Fruit fly (Drosophila melanogaster) whole organism, embryonic: ENCODE measurements around the gene klu.

Source experiments
- Awh ChIP-seq: fragments of 200-800 bp; sonication (Bioruptor generic); IDR thresholded peaks from 2 replicates; pipeline ENCODE4, ENCODE4 v1.3.6; 2022; ENCODE audit warnings: missing biosample characterization, missing genetic modification characterization
- CG10321 ChIP-seq: fragments of 200-800 bp; sonication (Bioruptor generic); IDR thresholded peaks from 2 replicates; pipeline ENCODE4 v1.3.6; 2022; ENCODE audit warnings: missing biosample characterization, missing genetic modification characterization
- CG12071 ChIP-seq: fragments of 200-800 bp; sonication (Bioruptor generic); optimal IDR thresholded peaks from 3 replicates; lab custom pipeline; 2018; ENCODE audit warnings: missing biosample characterization, mild to moderate bottlenecking, missing genetic modification characterization
- CG12299 ChIP-seq: fragments of 200-800 bp; sonication (Bioruptor generic); optimal IDR thresholded peaks from 2 replicates; lab custom pipeline; 2018; ENCODE audit warnings: missing biosample characterization, mild to moderate bottlenecking, missing genetic modification characterization
- CG12769 ChIP-seq: fragments of 200-800 bp; sonication (Bioruptor generic); optimal IDR thresholded peaks from 2 replicates; lab custom pipeline; 2019; ENCODE audit warnings: missing biosample characterization, mild to moderate bottlenecking, missing genetic modification characterization, moderate library complexity
- CG13894 ChIP-seq: fragments of 200-800 bp; sonication (Bioruptor generic); optimal IDR thresholded peaks from 3 replicates; lab custom pipeline; 2018; ENCODE audit warnings: missing biosample characterization, mild to moderate bottlenecking, missing genetic modification characterization, moderate library complexity
- CG14710 ChIP-seq: fragments of 200-800 bp; sonication (Bioruptor generic); optimal IDR thresholded peaks from 3 replicates; lab custom pipeline; 2019; ENCODE audit warnings: missing biosample characterization, mild to moderate bottlenecking, missing genetic modification characterization, moderate library complexity
- CG1647 ChIP-seq: fragments of 200-800 bp; sonication (Bioruptor generic); optimal IDR thresholded peaks from 3 replicates; lab custom pipeline; 2016; ENCODE audit warnings: missing biosample characterization, missing genetic modification characterization
- CG1832 ChIP-seq: fragments of 200-800 bp; sonication (Bioruptor generic); optimal IDR thresholded peaks from 2 replicates; lab custom pipeline; 2017; ENCODE audit warnings: missing biosample characterization, mild to moderate bottlenecking, missing genetic modification characterization, inconsistent platforms
- CG18764 ChIP-seq: fragments of 200-800 bp; sonication (Bioruptor generic); optimal IDR thresholded peaks from 3 replicates; lab custom pipeline; 2016; ENCODE audit warnings: missing biosample characterization, missing genetic modification characterization
- CG2199 ChIP-seq: fragments of 200-800 bp; sonication (Bioruptor generic); IDR thresholded peaks from 3 replicates; pipeline ENCODE4 v1.3.6; 2022; ENCODE audit warnings: missing biosample characterization, missing genetic modification characterization
- CG32767 ChIP-seq: fragments of 200-800 bp; sonication (Bioruptor generic); IDR thresholded peaks from 2 replicates; pipeline ENCODE4 v1.3.6; 2022; ENCODE audit warnings: missing biosample characterization, missing genetic modification characterization
- CG4360 ChIP-seq: fragments of 200-800 bp; sonication (Bioruptor generic); IDR thresholded peaks from 2 replicates; pipeline ENCODE4 v1.3.6; 2022; ENCODE audit warnings: missing biosample characterization, missing genetic modification characterization
- CG4404 ChIP-seq: fragments of 200-800 bp; sonication (Bioruptor generic); IDR thresholded peaks from 2 replicates; pipeline ENCODE4 v1.3.6; 2022; ENCODE audit warnings: missing biosample characterization, missing genetic modification characterization
- CG5245 ChIP-seq: fragments of 200-800 bp; sonication (Bioruptor generic); optimal IDR thresholded peaks from 3 replicates; lab custom pipeline; 2016; ENCODE audit warnings: missing biosample characterization, missing genetic modification characterization
- CG6765 ChIP-seq: fragments of 200-800 bp; sonication (Bioruptor generic); optimal IDR thresholded peaks from 3 replicates; lab custom pipeline; 2017; ENCODE audit warnings: missing biosample characterization, mild to moderate bottlenecking, missing genetic modification characterization
- CG6854 ChIP-seq: fragments of 200-800 bp; sonication (Bioruptor generic); optimal IDR thresholded peaks from 3 replicates; lab custom pipeline; 2017; ENCODE audit warnings: missing biosample characterization, mild to moderate bottlenecking, missing genetic modification characterization
- CG7839 ChIP-seq: fragments of 200-800 bp; sonication (Bioruptor generic); optimal IDR thresholded peaks from 3 replicates; lab custom pipeline; 2018; ENCODE audit warnings: missing biosample characterization, mild to moderate bottlenecking, missing genetic modification characterization, moderate library complexity
- D19A ChIP-seq: fragments of 200-800 bp; optimal IDR thresholded peaks from 3 replicates; lab custom pipeline; 2019; ENCODE audit warnings: missing biosample characterization, mild to moderate bottlenecking, missing genetic modification characterization, moderate library complexity
- Ets65A ChIP-seq: fragments of 200-800 bp; sonication (Bioruptor generic); peaks from one replicate; lab custom pipeline; 2016; ENCODE audit warnings: missing biosample characterization, missing genetic modification characterization
- Fer2 ChIP-seq: fragments of 200-800 bp; sonication (Bioruptor generic); optimal IDR thresholded peaks from 2 replicates; lab custom pipeline; 2018; ENCODE audit warnings: missing biosample characterization, mild to moderate bottlenecking, missing genetic modification characterization, moderate library complexity
- Lim3 ChIP-seq: fragments of 200-800 bp; sonication (Bioruptor generic); IDR thresholded peaks from 2 replicates; pipeline ENCODE4 v1.3.6; 2022; ENCODE audit warnings: missing biosample characterization, missing genetic modification characterization
- Med ChIP-seq: fragments of 200-800 bp; sonication (Bioruptor generic); peaks from one replicate; lab custom pipeline; 2016; ENCODE audit warnings: missing biosample characterization, missing genetic modification characterization, mild to moderate bottlenecking, inconsistent platforms, moderate library complexity
- NFAT ChIP-seq: fragments of 200-800 bp; sonication (Bioruptor generic); IDR thresholded peaks from 2 replicates; pipeline ENCODE4 v1.3.6; 2022; ENCODE audit warnings: missing biosample characterization, missing genetic modification characterization
- Nf-YB ChIP-seq: fragments of 200-800 bp; sonication (Bioruptor generic); optimal IDR thresholded peaks from 3 replicates; lab custom pipeline; 2019; ENCODE audit warnings: missing biosample characterization, mild to moderate bottlenecking, missing genetic modification characterization, moderate library complexity
- Nf-YC ChIP-seq: fragments of 200-800 bp; optimal IDR thresholded peaks from 3 replicates; lab custom pipeline; 2019; ENCODE audit warnings: missing biosample characterization, mild to moderate bottlenecking, missing genetic modification characterization, moderate library complexity
- Spps ChIP-seq: fragments of 200-800 bp; sonication (Bioruptor generic); optimal IDR thresholded peaks from 2 replicates; lab custom pipeline; 2018; ENCODE audit warnings: missing biosample characterization, mild to moderate bottlenecking, missing genetic modification characterization
- Stat92E ChIP-seq, 3 experiments: fragments of >200 bp in 2 of 3; fragments of 200-800 bp in 1 of 3; sonication (Bioruptor generic) in 1 of 3; optimal IDR thresholded peaks; 2 replicates each; lab custom pipeline; 2017 to 2019; ENCODE audit warnings: missing biosample characterization in 3 of 3, missing genetic modification characterization in 3 of 3, mild to moderate bottlenecking in 1 of 3, moderate library complexity in 1 of 3
- TFAM ChIP-seq: fragments of 200-800 bp; sonication (Bioruptor generic); optimal IDR thresholded peaks from 2 replicates; lab custom pipeline; 2017; ENCODE audit warnings: missing biosample characterization, missing genetic modification characterization, inconsistent platforms
- abd-A ChIP-seq: fragments of 200-800 bp; sonication (Bioruptor generic); optimal IDR thresholded peaks from 3 replicates; lab custom pipeline; 2019; ENCODE audit warnings: missing biosample characterization, mild to moderate bottlenecking, missing genetic modification characterization, moderate library complexity
- aop ChIP-seq: fragments of 200-800 bp; sonication (Bioruptor generic); IDR thresholded peaks from 2 replicates; pipeline ENCODE4 v1.3.6; 2022; ENCODE audit warnings: missing biosample characterization, missing genetic modification characterization
- chinmo ChIP-seq: fragments of 200-800 bp; sonication (Bioruptor generic); IDR thresholded peaks from 4 replicates; pipeline ENCODE4 v1.3.6; 2022; ENCODE audit warnings: missing biosample characterization, missing genetic modification characterization; ENCODE audit not compliant: partially characterized antibody
- chm ChIP-seq: fragments of 200-800 bp; sonication (Bioruptor generic); IDR thresholded peaks from 2 replicates; pipeline ENCODE4 v1.3.6; 2022; ENCODE audit warnings: missing biosample characterization, missing genetic modification characterization
- chn ChIP-seq: fragments of 200-800 bp; sonication (Bioruptor generic); optimal IDR thresholded peaks from 2 replicates; lab custom pipeline; 2016; ENCODE audit warnings: missing biosample characterization, missing genetic modification characterization
- ci ChIP-seq: fragments of 200-800 bp; sonication (Bioruptor generic); IDR thresholded peaks from 3 replicates; pipeline ENCODE4 v1.3.6; 2022; ENCODE audit warnings: missing biosample characterization, missing genetic modification characterization
- crol ChIP-seq: fragments of 200-800 bp; sonication (Bioruptor generic); IDR thresholded peaks from 2 replicates; pipeline ENCODE4 v1.3.6; 2022; ENCODE audit warnings: missing biosample characterization, missing genetic modification characterization
- gce ChIP-seq: fragments of 200-800 bp; sonication (Bioruptor generic); IDR thresholded peaks from 3 replicates; pipeline ENCODE4 v1.3.6; 2022; ENCODE audit warnings: missing biosample characterization, missing genetic modification characterization
- gcm ChIP-seq: fragments of 200-800 bp; sonication (Bioruptor generic); optimal IDR thresholded peaks from 2 replicates; lab custom pipeline; 2019; ENCODE audit warnings: missing biosample characterization, mild to moderate bottlenecking, missing genetic modification characterization, moderate library complexity
- gfzf ChIP-seq: fragments of 200-800 bp; sonication (Bioruptor generic); optimal IDR thresholded peaks from 2 replicates; lab custom pipeline; 2016; ENCODE audit warnings: missing biosample characterization, mild to moderate bottlenecking, missing genetic modification characterization, moderate library complexity
- grn ChIP-seq: fragments of 200-800 bp; sonication (Bioruptor generic); optimal IDR thresholded peaks from 3 replicates; lab custom pipeline; 2017; ENCODE audit warnings: missing biosample characterization, missing genetic modification characterization
- klu ChIP-seq: fragments of 200-800 bp; sonication (Bioruptor generic); IDR thresholded peaks from 2 replicates; pipeline ENCODE4 v1.3.6; 2022; ENCODE audit warnings: missing biosample characterization, missing genetic modification characterization
- kni ChIP-seq: fragments of 200-800 bp; sonication (Bioruptor generic); optimal IDR thresholded peaks from 3 replicates; lab custom pipeline; 2017; ENCODE audit warnings: mild to moderate bottlenecking, missing biosample characterization, missing genetic modification reagents, missing genetic modification characterization
- mam ChIP-seq: fragments of 200-800 bp; sonication (Bioruptor generic); optimal IDR thresholded peaks from 3 replicates; lab custom pipeline; 2016; ENCODE audit warnings: missing biosample characterization, missing genetic modification characterization
- mirr ChIP-seq: fragments of 200-800 bp; sonication (Bioruptor generic); optimal IDR thresholded peaks from 3 replicates; lab custom pipeline; 2018; ENCODE audit warnings: missing biosample characterization, mild to moderate bottlenecking, missing genetic modification characterization
- seq ChIP-seq: fragments of 200-800 bp; sonication (Bioruptor generic); IDR thresholded peaks from 2 replicates; pipeline ENCODE4 v1.3.6; 2022; ENCODE audit warnings: missing biosample characterization, missing genetic modification characterization
- sr ChIP-seq: fragments of 200-800 bp; sonication (Bioruptor generic); IDR thresholded peaks from 3 replicates; pipeline ENCODE4 v1.3.6; 2022; ENCODE audit warnings: missing biosample characterization, missing genetic modification characterization
- trem ChIP-seq: fragments of 200-800 bp; optimal IDR thresholded peaks from 3 replicates; lab custom pipeline; 2019; ENCODE audit warnings: missing biosample characterization, mild to moderate bottlenecking, missing genetic modification characterization, moderate library complexity
- unpg ChIP-seq: fragments of 200-800 bp; sonication (Bioruptor generic); optimal IDR thresholded peaks from 3 replicates; lab custom pipeline; 2018; ENCODE audit warnings: missing biosample characterization, mild to moderate bottlenecking, missing genetic modification characterization, moderate library complexity
- vvl ChIP-seq: fragments of 200-800 bp; sonication (Bioruptor generic); IDR thresholded peaks from 2 replicates; pipeline ENCODE4 v1.3.6; 2022; ENCODE audit warnings: missing biosample characterization, missing genetic modification characterization

klu gene

dm6 chr3L:10958672-10959274 lies 50.2 kb downstream of the klu start:
- TF ChIP-seq Ets65A (GFP tag; lab: Kevin White, UChicago) (peak; percentile 60), CG10321 (GFP tag; lab: Robert Waterston, UW) (no peak), CG4404 (no peak), CG18764 (no peak), CG4360 (GFP tag; lab: Robert Waterston, UW) (peak; percentile 97), grn (peak; percentile 12), CG12299 (tag; lab: Kevin White, UChicago) (no peak), trem (tag; lab: Kevin White, UChicago) (no peak), Stat92E (GFP tag; optimal IDR thresholded peaks at IDR 0.05; lab: Kevin White, UChicago) (peak in 1 of 3 experiments; percentile 68), seq (GFP tag; lab: Robert Waterston, UW) (0 out of 2 replicates have a peak, but pooled peaks have one; percentile 9), CG1647 (GFP tag; lab: Kevin White, UChicago) (no peak), kni (GFP tag; lab: Kevin White, UChicago) (peak; percentile 31), chm (GFP tag; lab: Robert Waterston, UW) (0 out of 2 replicates have a peak, but pooled peaks have one; percentile 32), CG12071 (no peak), D19A (tag; lab: Kevin White, UChicago) (peak; percentile 94), aop (no peak), chn (GFP tag; lab: Kevin White, UChicago) (no peak), Lim3 (GFP tag; lab: Robert Waterston, UW) (no peak), CG32767 (GFP tag; lab: Robert Waterston, UW) (no peak), gfzf (GFP tag; lab: Kevin White, UChicago) (no peak), CG14710 (tag; lab: Kevin White, UChicago) (no peak), mirr (GFP tag; lab: Kevin White, UChicago) (no peak), CG2199 (GFP tag; lab: Robert Waterston, UW) (0 out of 3 replicates have a peak, but pooled peaks have one; percentile 36), Spps (no peak), gce (GFP tag; lab: Robert Waterston, UW) (no peak), gcm (GFP tag; lab: Kevin White, UChicago) (no peak), sr (GFP tag; lab: Robert Waterston, UW) (no peak)

- TF ChIP-seq CG13894 (tag; lab: Kevin White, UChicago), result peak; percentile 52
- no peak for TF ChIP-seq unpg (GFP tag; lab: Kevin White, UChicago)
- no peak for TF ChIP-seq CG7839 (tag; lab: Kevin White, UChicago)
- TF ChIP-seq TFAM, result no peak
- peak; percentile 82 for TF ChIP-seq Awh
- no peak for TF ChIP-seq mam (GFP tag; lab: Kevin White, UChicago)
- TF ChIP-seq, all 482 proteins: peak for 2
These were observed 51.1 kb downstream of the klu start for dm6 chr3L:10957843-10958242.

dm6 chr3L:10956558-10956957 lies 52.4 kb downstream of the klu start:
- TF ChIP-seq CG12769, result peak; percentile 67
- peak; percentile 72 for TF ChIP-seq abd-A (tag; lab: Kevin White, UChicago)
- no peak for TF ChIP-seq Fer2 (tag; lab: Kevin White, UChicago)
- no peak for TF ChIP-seq CG6765 (GFP tag; lab: Kevin White, UChicago)
- TF ChIP-seq ci (GFP tag; lab: Robert Waterston, UW), result 0 out of 3 replicates have a peak, but pooled peaks have one; percentile 41
- TF ChIP-seq Nf-YB, result peak; percentile 89
- peak; percentile 70 for TF ChIP-seq Med (GFP tag; lab: Kevin White, UChicago)
- peak; percentile 44 for TF ChIP-seq CG1832 (GFP tag; lab: Kevin White, UChicago)
- peak; percentile 68 for TF ChIP-seq Awh
- TF ChIP-seq klu (GFP tag; lab: Robert Waterston, UW), result peak; percentile 12; the same call in 1 of the 2 replicates
- peak; percentile 84; the same call in 3 of the 4 replicates for TF ChIP-seq chinmo (GFP tag; lab: Robert Waterston, UW)
- no peak for TF ChIP-seq CG5245 (GFP tag; lab: Kevin White, UChicago)
- TF ChIP-seq crol (GFP tag; lab: Robert Waterston, UW), result peak; percentile 65
- TF ChIP-seq CG6854, result no peak
- TF ChIP-seq vvl (GFP tag; lab: Robert Waterston, UW), result peak; percentile 96
- peak; percentile 11 for TF ChIP-seq grn
- peak; percentile 90 for TF ChIP-seq Nf-YC (tag; lab: Kevin White, UChicago)
- TF ChIP-seq NFAT (GFP tag; lab: Robert Waterston, UW), result peak; percentile 42; the same call in 1 of the 2 replicates
- TF ChIP-seq, all 482 proteins: peak for 14
